Fruit fly (Drosophila melanogaster): ENCODE results near the gene CG9641.

The CG9641 gene

DNA sequence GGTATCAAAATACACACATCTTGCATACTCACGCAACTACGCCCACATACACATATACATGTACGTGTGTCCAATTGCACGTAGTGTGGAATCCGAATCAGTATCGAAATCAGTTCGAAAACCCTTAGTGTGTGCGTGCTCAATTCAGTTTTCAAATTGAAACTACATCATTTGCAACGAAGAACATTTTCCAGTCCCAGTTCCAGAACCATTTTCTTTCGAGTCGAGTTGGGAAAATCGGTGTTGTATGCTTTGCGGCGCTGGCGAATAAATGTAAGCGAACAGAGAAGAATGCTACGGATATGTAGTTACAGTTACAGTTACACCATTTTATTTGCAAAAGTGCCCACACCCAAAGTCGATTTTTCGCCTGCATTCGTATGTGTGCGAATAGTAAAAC lies 19.7 kb downstream of the CG9641 start:
- TF ChIP-seq CG15601 (tag; optimal IDR thresholded peaks at IDR 0.05), result peak; percentile 76
- TF ChIP-seq toy (GFP tag; IDR thresholded peaks at IDR 0.05), result no peak
- peak; percentile 36 for TF ChIP-seq cg (GFP tag; optimal IDR thresholded peaks at IDR 0.05)
- TF ChIP-seq CTCF (GFP tag; optimal IDR thresholded peaks at IDR 0.05), result peak; percentile 25
- TF ChIP-seq CG8478 (optimal IDR thresholded peaks at IDR 0.05), result peak; percentile 15
- TF ChIP-seq pita (GFP tag; optimal IDR thresholded peaks at IDR 0.05), result peak; percentile 23

DNA sequence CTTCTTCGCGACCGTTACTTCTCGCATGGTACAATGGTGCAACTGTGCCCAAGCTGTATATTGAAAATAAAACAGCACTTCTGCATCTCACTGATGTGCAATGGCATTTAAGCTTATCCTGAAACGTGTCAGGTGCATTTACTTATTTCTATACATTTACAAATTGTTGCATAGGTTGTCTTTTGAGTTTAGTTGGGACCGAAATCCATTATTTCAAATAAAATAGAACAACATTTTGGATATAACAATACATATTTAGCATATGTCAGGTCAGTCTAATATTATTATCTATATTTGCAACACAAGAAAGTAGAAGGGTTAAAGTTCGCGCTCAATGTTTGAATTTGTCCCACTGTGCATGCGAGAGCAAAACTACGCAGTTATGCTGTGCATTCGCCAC lies 20.3 kb downstream of the CG9641 start:
- TF ChIP-seq CG12071 (GFP tag; optimal IDR thresholded peaks at IDR 0.05), result no peak
- TF ChIP-seq Drgx (GFP tag; IDR thresholded peaks at IDR 0.05), result 0 out of 2 replicates have a peak, but pooled peaks have one; percentile 11
- no peak for TF ChIP-seq Atf-2 (GFP tag; optimal IDR thresholded peaks at IDR 0.05)
- TF ChIP-seq sens (GFP tag), result peak; percentile 75
- TF ChIP-seq trh (GFP tag; optimal IDR thresholded peaks at IDR 0.05), result no peak

DNA sequence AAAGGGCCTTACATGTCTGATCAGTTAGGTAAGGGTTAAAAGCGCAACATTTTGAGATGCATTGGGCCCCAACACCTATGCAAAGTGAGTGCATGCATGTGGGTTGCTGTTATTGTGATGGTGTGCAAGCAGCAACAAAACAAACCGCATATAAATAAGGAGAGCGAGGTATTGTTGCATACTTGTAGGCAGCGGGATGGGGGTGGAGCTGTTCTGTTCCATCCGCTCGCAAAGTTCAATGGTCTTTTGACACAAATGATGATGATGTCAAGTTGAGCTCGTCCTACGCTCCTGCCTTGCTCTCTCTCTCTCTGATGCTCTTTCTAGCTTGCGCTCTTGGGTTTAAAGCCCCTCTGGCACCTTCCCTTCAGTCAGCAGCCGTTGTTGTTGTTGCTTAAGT lies 21.0 kb downstream of the CG9641 start:
- TF ChIP-seq Trl (optimal IDR thresholded peaks at IDR 0.05) (peak; percentile 45 to 55), Trl (GFP tag; optimal IDR thresholded peaks at IDR 0.05) (no peak), chinmo (GFP tag; IDR thresholded peaks at IDR 0.05; ENCODE audit: partially characterized antibody) (peak; percentile 33; the same call in 1 of the 4 replicates), cg (GFP tag; optimal IDR thresholded peaks at IDR 0.05) (peak; percentile 51), ci (GFP tag; IDR thresholded peaks at IDR 0.05) (no peak), CG6689 (GFP tag; IDR thresholded peaks at IDR 0.05) (no peak), CG8478 (optimal IDR thresholded peaks at IDR 0.05) (peak; percentile 19), CG6854 (GFP tag; optimal IDR thresholded peaks at IDR 0.05) (no peak), CG4360 (GFP tag; IDR thresholded peaks at IDR 0.05) (peak; percentile 79), CG6654 (GFP tag; optimal IDR thresholded peaks at IDR 0.05) (peak; percentile 82), pzg (GFP tag; optimal IDR thresholded peaks at IDR 0.05) (no peak), crol (GFP tag; IDR thresholded peaks at IDR 0.05) (peak; percentile 27; the same call in 1 of the 2 replicates), Med (GFP tag) (peak; percentile 3)

DNA sequence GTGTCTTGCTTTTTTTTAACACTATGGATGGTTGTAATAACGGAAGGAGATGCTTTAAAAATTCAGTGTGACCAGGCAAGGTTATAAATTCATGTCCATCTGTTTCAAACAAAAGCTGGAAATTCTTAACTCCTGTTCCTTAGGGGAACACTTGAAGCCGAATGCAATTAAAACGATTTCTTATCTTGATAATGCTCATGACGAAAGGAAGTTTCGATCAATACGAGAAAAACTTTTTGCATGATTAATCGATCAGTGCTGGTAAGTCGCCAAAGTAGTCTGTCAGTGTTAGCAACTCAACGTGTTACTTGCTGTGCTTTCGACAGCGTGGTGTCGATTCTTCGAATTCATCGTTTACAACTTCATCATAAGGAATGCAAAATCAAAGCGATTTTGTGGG lies 22.2 kb downstream of the CG9641 start, which contains the start of gene Rbp9:
TSS of gene Rbp9 (plus strand) at position 291 of the 400 bp plus-strand sequence.
- peak; percentile 41 for TF ChIP-seq CG10267 (tag; optimal IDR thresholded peaks at IDR 0.05)
- TF ChIP-seq gfzf (GFP tag; optimal IDR thresholded peaks at IDR 0.05), result peak; percentile 41
- no peak for TF ChIP-seq usp (GFP tag; optimal IDR thresholded peaks at IDR 0.05)
- TF ChIP-seq Myb (GFP tag; optimal IDR thresholded peaks at IDR 0.05), result peak; percentile 7
- TF ChIP-seq stwl (tag; optimal IDR thresholded peaks at IDR 0.05), result peak; percentile 92
- no peak for TF ChIP-seq CG34224 (GFP tag; IDR thresholded peaks at IDR 0.05; ENCODE audit: partially characterized antibody)
- TF ChIP-seq CG1603 (tag; optimal IDR thresholded peaks at IDR 0.05), result peak; percentile 43
- TF ChIP-seq Oaz (GFP tag; IDR thresholded peaks at IDR 0.05), result no peak
- 0 out of 3 replicates have a peak, but pooled peaks have one; percentile 24 for TF ChIP-seq CG16813 (GFP tag; IDR thresholded peaks at IDR 0.05; ENCODE audit: partially characterized antibody)

DNA sequence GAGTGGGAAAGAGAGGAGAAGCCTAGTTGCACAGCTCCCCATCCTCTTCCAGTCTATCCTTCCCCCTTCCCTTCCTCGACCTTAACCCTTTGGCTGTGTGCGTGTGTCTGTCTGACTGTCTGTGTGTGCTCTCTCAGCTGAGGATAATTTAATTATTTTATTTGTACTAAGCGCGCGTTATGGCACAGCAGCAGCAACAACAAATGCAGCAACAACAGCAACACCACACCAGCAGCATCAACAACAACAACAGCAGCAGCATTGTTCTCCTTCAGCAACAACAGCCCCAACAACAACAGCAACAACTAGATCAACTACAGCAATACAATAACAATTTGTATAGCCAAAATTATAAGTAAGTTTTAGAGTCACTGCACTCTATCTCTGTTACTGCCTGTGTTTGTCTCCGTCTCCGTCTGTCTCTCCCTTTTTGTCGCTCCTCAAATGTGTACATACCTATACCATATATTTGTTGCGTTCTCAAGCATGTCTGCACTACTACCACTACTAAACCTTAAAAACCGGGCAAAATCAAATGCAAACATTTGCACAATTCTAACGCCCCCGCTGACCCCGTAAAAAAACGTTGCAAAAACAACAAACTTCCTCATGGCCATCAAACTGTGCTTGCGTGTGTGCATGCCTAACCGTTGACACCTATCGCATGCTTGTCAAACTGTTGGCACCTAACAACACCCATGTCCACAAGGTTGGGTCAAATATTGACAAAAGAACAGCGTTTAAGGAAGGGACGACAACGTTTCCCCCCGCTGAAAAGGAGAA lies 31.0 kb downstream of the CG9641 start:
- TF ChIP-seq sens (GFP tag), result peak; percentile 52
- peak; percentile 73 for TF ChIP-seq Tbp (GFP tag; optimal IDR thresholded peaks at IDR 0.05)
- TF ChIP-seq stwl (tag; optimal IDR thresholded peaks at IDR 0.05), result peak; percentile 6
- TF ChIP-seq CG16813 (GFP tag; IDR thresholded peaks at IDR 0.05; ENCODE audit: partially characterized antibody), result 0 out of 3 replicates have a peak, but pooled peaks have one; percentile 25
- no peak for TF ChIP-seq CG7786 (GFP tag; optimal IDR thresholded peaks at IDR 0.05)
- TF ChIP-seq cad (GFP tag; optimal IDR thresholded peaks at IDR 0.05), result peak; percentile 95
- no peak for TF ChIP-seq CG11398 (GFP tag; optimal IDR thresholded peaks at IDR 0.05)
- 0 out of 2 replicates have a peak, but pooled peaks have one; percentile 14 for TF ChIP-seq Scr (GFP tag; IDR thresholded peaks at IDR 0.05; ENCODE audit: partially characterized antibody)
- TF ChIP-seq knrl (GFP tag; IDR thresholded peaks at IDR 0.05; ENCODE audit: partially characterized antibody), result peak; percentile 40; the same call in 1 of the 3 replicates
- TF ChIP-seq D19A (tag; optimal IDR thresholded peaks at IDR 0.05), result no peak
- no peak for TF ChIP-seq CG1529 (GFP tag; optimal IDR thresholded peaks at IDR 0.05)
- peak; percentile 98 for TF ChIP-seq CG6654 (GFP tag; optimal IDR thresholded peaks at IDR 0.05)
- TF ChIP-seq CG11696 (GFP tag; IDR thresholded peaks at IDR 0.05), result peak; percentile 89

All from whole organism, embryonic.